Fruit fly (Drosophila melanogaster): ENCODE measurements around the gene CG18675.

DNA sequence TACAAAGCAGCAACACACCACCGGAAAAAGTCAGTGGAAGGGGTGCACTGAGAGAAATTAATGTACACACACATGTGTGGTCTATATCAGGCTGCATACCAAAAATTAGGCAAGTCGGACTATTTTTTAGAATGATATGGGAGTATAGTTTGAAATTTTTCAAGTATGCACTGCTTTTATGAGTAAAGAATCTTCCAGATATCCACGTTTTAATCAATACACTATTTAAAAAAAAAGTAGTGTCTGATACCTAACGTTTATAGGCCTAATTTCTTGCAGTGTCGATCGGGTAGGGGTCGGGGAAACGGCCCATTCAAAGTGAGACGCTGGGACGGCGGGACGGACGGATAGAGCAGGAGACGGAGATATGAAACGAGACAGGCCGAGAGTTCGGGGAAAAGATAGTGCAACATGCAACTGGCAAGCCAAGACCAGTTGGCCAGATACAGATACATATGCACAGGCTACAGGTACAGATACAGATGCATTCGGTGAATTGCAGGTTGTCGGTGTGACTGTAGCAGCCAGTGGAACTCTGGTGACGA lies 56.7 kb downstream of the CG18675 start:
- TF ChIP-seq CG8478 (optimal IDR thresholded peaks at IDR 0.05): no peak
- no peak for TF ChIP-seq CTCF (optimal IDR thresholded peaks at IDR 0.05)
